Fruit fly (Drosophila melanogaster) whole organism, embryonic: ENCODE data around the gene topi.
A peak's percentile ranks its signal among the peaks of the same experiment; 100 is the strongest.

ENCODE experiments used
- Atf6 ChIP-seq: fragments of 200-800 bp; sonication (Bioruptor generic); IDR thresholded peaks from 2 replicates; pipeline ENCODE4 v1.3.6; 2022; ENCODE audit warnings: missing biosample characterization, missing genetic modification characterization
- Awh ChIP-seq: fragments of 200-800 bp; sonication (Bioruptor generic); IDR thresholded peaks from 2 replicates; pipeline ENCODE4, ENCODE4 v1.3.6; 2022; ENCODE audit warnings: missing biosample characterization, missing genetic modification characterization
- C15 ChIP-seq: fragments of 200-800 bp; sonication (Bioruptor generic); IDR thresholded peaks from 3 replicates; pipeline ENCODE4 v1.3.6; 2022; ENCODE audit warnings: missing biosample characterization, missing genetic modification characterization
- CG10209 ChIP-seq: fragments of 200-800 bp; sonication (Bioruptor generic); optimal IDR thresholded peaks from 3 replicates; lab custom pipeline; 2017; ENCODE audit warnings: missing biosample characterization, mild to moderate bottlenecking, missing genetic modification characterization, missing genetic modification reagents
- CG11247 ChIP-seq: fragments of 200-800 bp; sonication (Bioruptor generic); IDR thresholded peaks from 2 replicates; pipeline ENCODE4 v1.3.6; 2022; ENCODE audit warnings: missing biosample characterization, missing genetic modification characterization
- CG12071 ChIP-seq: fragments of 200-800 bp; sonication (Bioruptor generic); optimal IDR thresholded peaks from 3 replicates; lab custom pipeline; 2018; ENCODE audit warnings: missing biosample characterization, mild to moderate bottlenecking, missing genetic modification characterization
- CG12942 ChIP-seq: fragments of 200-800 bp; sonication (Bioruptor generic); optimal IDR thresholded peaks from 3 replicates; lab custom pipeline; 2016; ENCODE audit warnings: missing biosample characterization, missing genetic modification characterization
- CG13775 ChIP-seq: fragments of 200-800 bp; sonication (Bioruptor generic); optimal IDR thresholded peaks from 3 replicates; lab custom pipeline; 2017; ENCODE audit warnings: missing biosample characterization, mild to moderate bottlenecking, missing genetic modification characterization
- CG14860 ChIP-seq: fragments of 200-800 bp; sonication (Bioruptor generic); IDR thresholded peaks from 3 replicates; pipeline ENCODE4 v1.3.6; 2022; ENCODE audit warnings: missing biosample characterization, missing genetic modification characterization; ENCODE audit not compliant: partially characterized antibody
- CG15073 ChIP-seq: fragments of 200-800 bp; sonication (Bioruptor generic); optimal IDR thresholded peaks from 2 replicates; lab custom pipeline; 2016; ENCODE audit warnings: missing biosample characterization, missing genetic modification characterization
- CG17359 ChIP-seq: fragments of 200-800 bp; sonication (Bioruptor generic); optimal IDR thresholded peaks from 3 replicates; lab custom pipeline; 2018; ENCODE audit warnings: missing biosample characterization, mild to moderate bottlenecking, missing genetic modification characterization, moderate library complexity
- CG1832 ChIP-seq: fragments of 200-800 bp; sonication (Bioruptor generic); optimal IDR thresholded peaks from 2 replicates; lab custom pipeline; 2017; ENCODE audit warnings: missing biosample characterization, mild to moderate bottlenecking, missing genetic modification characterization, inconsistent platforms
- CG18476 ChIP-seq: fragments of 200-800 bp; sonication (Bioruptor generic); optimal IDR thresholded peaks from 2 replicates; lab custom pipeline; 2016; ENCODE audit warnings: missing biosample characterization, mild to moderate bottlenecking, missing genetic modification characterization
- CG30403 ChIP-seq: fragments of 200-800 bp; sonication (Bioruptor generic); optimal IDR thresholded peaks from 3 replicates; lab custom pipeline; 2016; ENCODE audit warnings: missing biosample characterization, missing genetic modification characterization
- CG4617 ChIP-seq: fragments of 200-800 bp; sonication (Bioruptor generic); optimal IDR thresholded peaks from 3 replicates; lab custom pipeline; 2016; ENCODE audit warnings: missing biosample characterization, missing genetic modification characterization, borderline replicate concordance
- CG4730 ChIP-seq: fragments of 200-800 bp; sonication (Bioruptor generic); IDR thresholded peaks from 2 replicates; pipeline ENCODE4 v1.3.6; 2022; ENCODE audit warnings: missing biosample characterization, missing genetic modification characterization
- CG6854 ChIP-seq: fragments of 200-800 bp; sonication (Bioruptor generic); optimal IDR thresholded peaks from 3 replicates; lab custom pipeline; 2017; ENCODE audit warnings: missing biosample characterization, mild to moderate bottlenecking, missing genetic modification characterization
- CG7372 ChIP-seq: fragments of 200-800 bp; sonication (Bioruptor generic); IDR thresholded peaks from 2 replicates; pipeline ENCODE4 v1.3.6; 2022; ENCODE audit warnings: missing biosample characterization, missing genetic modification characterization
- CG7987 ChIP-seq: fragments of 200-800 bp; sonication (Bioruptor generic); optimal IDR thresholded peaks from 2 replicates; lab custom pipeline; 2018; ENCODE audit warnings: missing biosample characterization, mild to moderate bottlenecking, missing genetic modification characterization, moderate library complexity
- CG8359 ChIP-seq: fragments of 200-800 bp; sonication (Bioruptor generic); optimal IDR thresholded peaks from 2 replicates; lab custom pipeline; 2017; ENCODE audit warnings: missing biosample characterization, mild to moderate bottlenecking, missing genetic modification characterization, borderline replicate concordance
- CkIIα-i1 ChIP-seq: fragments of 200-800 bp; sonication (Bioruptor generic); IDR thresholded peaks from 2 replicates; pipeline ENCODE4 v1.3.6; 2022; ENCODE audit warnings: missing biosample characterization, missing genetic modification characterization
- Dref ChIP-seq: fragments of 200-800 bp; sonication (Bioruptor generic); IDR thresholded peaks from 2 replicates; pipeline ENCODE4 v1.3.6; 2022; ENCODE audit warnings: missing biosample characterization, missing genetic modification characterization
- E2f1 ChIP-seq: fragments of 200-800 bp; sonication (Bioruptor generic); IDR thresholded peaks from 2 replicates; pipeline ENCODE4 v1.3.6; 2022; ENCODE audit warnings: missing biosample characterization, missing genetic modification characterization
- Hand ChIP-seq: fragments of 200-800 bp; sonication (Bioruptor generic); optimal IDR thresholded peaks from 2 replicates; lab custom pipeline; 2017; ENCODE audit warnings: mild to moderate bottlenecking, missing biosample characterization, missing genetic modification reagents, missing genetic modification characterization
- Hsf ChIP-seq: fragments of 200-800 bp; sonication (Bioruptor generic); optimal IDR thresholded peaks from 3 replicates; lab custom pipeline; 2016; ENCODE audit warnings: missing biosample characterization, missing genetic modification characterization
- Lim3 ChIP-seq: fragments of 200-800 bp; sonication (Bioruptor generic); IDR thresholded peaks from 2 replicates; pipeline ENCODE4 v1.3.6; 2022; ENCODE audit warnings: missing biosample characterization, missing genetic modification characterization
- Myb ChIP-seq: fragments of 200-800 bp; sonication (Bioruptor generic); optimal IDR thresholded peaks from 2 replicates; lab custom pipeline; 2016; ENCODE audit warnings: missing biosample characterization, missing genetic modification characterization
- Scr ChIP-seq: fragments of 200-800 bp; sonication (Bioruptor generic); IDR thresholded peaks from 2 replicates; pipeline ENCODE4 v1.3.6; 2022; ENCODE audit warnings: missing biosample characterization, missing genetic modification characterization; ENCODE audit not compliant: partially characterized antibody
- ap ChIP-seq: fragments of 200-800 bp; sonication (Bioruptor generic); IDR thresholded peaks from 2 replicates; pipeline ENCODE4 v1.3.6; 2022; ENCODE audit warnings: missing biosample characterization, missing genetic modification characterization
- ase ChIP-seq: fragments of 200-800 bp; sonication (Bioruptor generic); IDR thresholded peaks from 3 replicates; pipeline ENCODE4 v1.3.6; 2022; ENCODE audit warnings: missing biosample characterization, missing genetic modification characterization
- ash1 ChIP-seq: fragments of 200-800 bp; sonication (Bioruptor generic); optimal IDR thresholded peaks from 2 replicates; lab custom pipeline; 2018; ENCODE audit warnings: missing biosample characterization, mild to moderate bottlenecking, missing genetic modification characterization
- chn ChIP-seq: fragments of 200-800 bp; sonication (Bioruptor generic); optimal IDR thresholded peaks from 2 replicates; lab custom pipeline; 2016; ENCODE audit warnings: missing biosample characterization, missing genetic modification characterization
- croc ChIP-seq: fragments of 200-800 bp; sonication (Bioruptor generic); conservative IDR thresholded peaks from 3 replicates; pipeline ENCODE4 v1.3.6; 2022; ENCODE audit warnings: missing biosample characterization, missing genetic modification characterization
- crol ChIP-seq: fragments of 200-800 bp; sonication (Bioruptor generic); IDR thresholded peaks from 2 replicates; pipeline ENCODE4 v1.3.6; 2022; ENCODE audit warnings: missing biosample characterization, missing genetic modification characterization
- fd3F ChIP-seq: fragments of 200-800 bp; sonication (Bioruptor generic); optimal IDR thresholded peaks from 2 replicates; lab custom pipeline; 2018; ENCODE audit warnings: missing biosample characterization, mild to moderate bottlenecking, missing genetic modification characterization, moderate library complexity
- h ChIP-seq: fragments of >200 bp; optimal IDR thresholded peaks from 2 replicates; lab custom pipeline; 2017
- hb ChIP-seq: fragments of 200-800 bp; sonication (Bioruptor generic); IDR thresholded peaks from 3 replicates; pipeline ENCODE4 v1.3.6; 2022; ENCODE audit warnings: missing biosample characterization, missing genetic modification characterization; ENCODE audit not compliant: partially characterized antibody
- jing ChIP-seq: fragments of 200-800 bp; sonication (Bioruptor generic); optimal IDR thresholded peaks from 2 replicates; lab custom pipeline; 2018; ENCODE audit warnings: missing biosample characterization, mild to moderate bottlenecking, missing genetic modification characterization
- kah ChIP-seq: fragments of 200-800 bp; sonication (Bioruptor generic); optimal IDR thresholded peaks from 2 replicates; lab custom pipeline; 2018; ENCODE audit warnings: missing biosample characterization, mild to moderate bottlenecking, missing genetic modification characterization
- lmd ChIP-seq: fragments of 200-800 bp; sonication (Bioruptor generic); IDR thresholded peaks from 2 replicates; pipeline ENCODE4 v1.3.6; 2022; ENCODE audit warnings: missing biosample characterization, missing genetic modification characterization
- mirr ChIP-seq: fragments of 200-800 bp; sonication (Bioruptor generic); optimal IDR thresholded peaks from 3 replicates; lab custom pipeline; 2018; ENCODE audit warnings: missing biosample characterization, mild to moderate bottlenecking, missing genetic modification characterization
- p53 ChIP-seq: fragments of 200-800 bp; sonication (Bioruptor generic); optimal IDR thresholded peaks from 2 replicates; lab custom pipeline; 2016; ENCODE audit warnings: missing biosample characterization, missing genetic modification characterization
- pb ChIP-seq: fragments of 200-800 bp; sonication (Bioruptor generic); optimal IDR thresholded peaks from 3 replicates; lab custom pipeline; 2016; ENCODE audit warnings: missing biosample characterization, missing genetic modification characterization
- prd ChIP-seq, 3 experiments: fragments of >200 bp in 2 of 3; fragments of 200-800 bp in 1 of 3; sonication (Bioruptor generic) in 1 of 3; optimal IDR thresholded peaks in 2 of 3; IDR thresholded peaks in 1 of 3; 2 replicates in 2 of 3; 3 replicates in 1 of 3; pipeline versions ENCODE4 v1.3.6 to Lab custom; 2017 to 2022; ENCODE audit warnings: missing biosample characterization in 1 of 3, missing genetic modification characterization in 1 of 3
- rib ChIP-seq: fragments of 200-800 bp; sonication (Bioruptor generic); IDR thresholded peaks from 2 replicates; pipeline ENCODE4 v1.3.6; 2022; ENCODE audit warnings: missing biosample characterization, missing genetic modification characterization
- tap ChIP-seq: fragments of 200-800 bp; optimal IDR thresholded peaks from 3 replicates; lab custom pipeline; 2019; ENCODE audit warnings: missing biosample characterization, mild to moderate bottlenecking, missing genetic modification characterization, moderate library complexity
- trh ChIP-seq: fragments of 200-800 bp; sonication (Bioruptor generic); optimal IDR thresholded peaks from 2 replicates; lab custom pipeline; 2016; ENCODE audit warnings: missing biosample characterization, missing genetic modification characterization
- tx ChIP-seq: fragments of 200-800 bp; sonication (Bioruptor generic); optimal IDR thresholded peaks from 2 replicates; lab custom pipeline; 2016; ENCODE audit warnings: missing biosample characterization, missing genetic modification characterization
- vfl ChIP-seq: fragments of 200-800 bp; sonication (Bioruptor generic); optimal IDR thresholded peaks from 2 replicates; lab custom pipeline; 2016; ENCODE audit warnings: missing biosample characterization, missing genetic modification characterization
- vnd ChIP-seq: fragments of 200-800 bp; sonication (Bioruptor generic); IDR thresholded peaks from 3 replicates; pipeline ENCODE4 v1.3.6; 2022; ENCODE audit warnings: missing biosample characterization, missing genetic modification characterization; ENCODE audit not compliant: partially characterized antibody
- zf30C ChIP-seq: fragments of 200-800 bp; sonication (Bioruptor generic); optimal IDR thresholded peaks from 3 replicates; lab custom pipeline; 2018; ENCODE audit warnings: missing biosample characterization, mild to moderate bottlenecking, missing genetic modification characterization

The topi gene

DNA sequence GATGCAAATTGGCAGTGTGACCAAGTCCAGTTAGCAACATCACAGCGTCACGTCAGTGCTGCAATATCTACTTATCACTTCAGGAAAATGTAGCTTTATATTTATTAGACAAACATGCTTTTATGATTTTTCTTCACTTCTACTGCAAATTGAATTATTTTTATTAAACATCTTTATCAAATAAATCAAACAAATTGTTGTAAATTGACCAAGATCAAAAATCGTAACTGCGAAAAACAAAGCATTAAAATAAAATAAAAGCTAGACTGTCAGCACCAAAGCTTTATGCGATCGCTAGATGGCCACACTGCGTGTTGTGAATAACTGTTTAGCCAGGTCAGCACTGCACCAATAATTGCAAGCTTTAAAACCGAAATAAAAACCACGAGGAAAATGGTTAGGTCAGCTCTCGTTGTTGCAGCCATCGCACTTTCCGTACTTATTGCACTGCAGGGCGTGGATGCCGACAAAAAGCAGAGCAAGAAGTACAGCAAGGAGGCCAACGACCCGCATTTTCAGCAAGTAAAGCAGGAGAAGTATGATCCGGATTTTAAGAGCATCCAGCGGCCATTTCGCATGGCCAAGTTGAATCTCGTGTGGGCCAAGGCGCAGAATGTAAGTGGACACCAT, 16.4 kb downstream of the topi start, which contains the start of the genes CG12945 and CG8507 (continued):
- TF ChIP-seq CG18476 (peak; percentile 26), Scr (GFP tag; lab: Robert Waterston, UW) (no peak), h (lab: Kevin White, UChicago) (no peak), Myb (GFP tag; lab: Kevin White, UChicago) (peak; percentile 72), tap (tag; lab: Kevin White, UChicago) (no peak), ase (no peak), CG17359 (tag; lab: Kevin White, UChicago) (no peak), CG10209 (GFP tag; lab: Kevin White, UChicago) (peak; percentile 16), CG11247 (GFP tag; lab: Robert Waterston, UW) (no peak), Atf6 (GFP tag; lab: Robert Waterston, UW) (no peak; the same call in 1 of the 2 replicates), CG6854 (GFP tag; lab: Kevin White, UChicago) (no peak), vnd (GFP tag; lab: Robert Waterston, UW) (no peak), CG12071 (GFP tag; lab: Kevin White, UChicago) (no peak), E2f1 (no peak), zf30C (GFP tag; lab: Kevin White, UChicago) (no peak), CkIIα-i1 (no peak), tx (no peak), Dref (no peak), hb (GFP tag; lab: Robert Waterston, UW) (no peak), CG4617 (GFP tag; lab: Kevin White, UChicago) (peak; percentile 41), CG8359 (GFP tag; lab: Kevin White, UChicago) (no peak), rib (GFP tag; lab: Robert Waterston, UW) (no peak), Lim3 (GFP tag; lab: Robert Waterston, UW) (no peak), CG14860 (GFP tag; lab: Robert Waterston, UW) (no peak), Awh (no peak), C15 (no peak), ap (GFP tag; lab: Robert Waterston, UW) (no peak), chn (GFP tag; lab: Kevin White, UChicago) (peak; percentile 41), ash1 (GFP tag; lab: Kevin White, UChicago) (no peak), CG15073 (GFP tag; lab: Kevin White, UChicago) (no peak), pb (GFP tag; lab: Kevin White, UChicago) (no peak), trh (no peak), crol (GFP tag; lab: Robert Waterston, UW) (no peak), mirr (no peak), lmd (GFP tag; lab: Robert Waterston, UW) (peak; percentile 51; the same call in 1 of the 2 replicates), CG4730 (GFP tag; lab: Robert Waterston, UW) (no peak), vfl (GFP tag; lab: Kevin White, UChicago) (peak; percentile 46), CG30403 (GFP tag; lab: Kevin White, UChicago) (peak; percentile 67), p53 (GFP tag; lab: Kevin White, UChicago) (no peak), CG7372 (GFP tag; lab: Robert Waterston, UW) (no peak), CG12942 (GFP tag; lab: Kevin White, UChicago) (peak; percentile 35), croc (no peak), prd (optimal IDR thresholded peaks at IDR 0.05; lab: Kevin White, UChicago) (no peak), prd (GFP tag; IDR thresholded peaks at IDR 0.05; lab: Robert Waterston, UW) (peak; percentile 54; the same call in 1 of the 3 replicates), Hand (GFP tag; lab: Kevin White, UChicago) (no peak), Hsf (GFP tag; lab: Kevin White, UChicago) (peak; percentile 63), jing (GFP tag; lab: Kevin White, UChicago) (no peak), fd3F (GFP tag; lab: Kevin White, UChicago) (no peak), CG1832 (GFP tag; lab: Kevin White, UChicago) (no peak), kah (GFP tag; lab: Kevin White, UChicago) (no peak), CG13775 (GFP tag; lab: Kevin White, UChicago) (peak; percentile 58), CG7987 (GFP tag; lab: Kevin White, UChicago) (no peak)
